Worm (Caenorhabditis elegans) whole organism, early embryonic: ENCODE measurements around the gene K04C1.5.

Source experiments
- F13C5.2 ChIP-seq: sonication (generic microtip); optimal IDR thresholded peaks from 2 replicates; lab custom pipeline; 2017; ENCODE audit warnings: mild to moderate bottlenecking, missing genetic modification characterization, inconsistent platforms, missing compliant biosample characterization
- aly-1 ChIP-seq: sonication (generic microtip); optimal IDR thresholded peaks from 2 replicates; lab custom pipeline; 2016; ENCODE audit warnings: missing genetic modification characterization, missing compliant biosample characterization
- ama-1 ChIP-seq: fragments of 150-350 bp; optimal IDR thresholded peaks from 2 replicates; lab custom pipeline; 2014
- ceh-13 ChIP-seq: fragments of 200-800 bp; sonication (Bioruptor generic); optimal IDR thresholded peaks from 2 replicates; lab custom pipeline; 2018; ENCODE audit warnings: mild to moderate bottlenecking, missing genetic modification characterization, missing compliant biosample characterization
- ceh-36 ChIP-seq: sonication (generic microtip); optimal IDR thresholded peaks from 2 replicates; lab custom pipeline; 2016; ENCODE audit warnings: missing genetic modification characterization, inconsistent platforms, missing compliant biosample characterization
- flt-1 ChIP-seq: fragments of 200-800 bp; sonication (Bioruptor generic); IDR thresholded peaks from 2 replicates; pipeline ENCODE4 v1.3.6; 2022; ENCODE audit warnings: missing genetic modification characterization, missing compliant biosample characterization
- hmbx-1 ChIP-seq: sonication (generic microtip); optimal IDR thresholded peaks from 2 replicates; lab custom pipeline; 2016; ENCODE audit warnings: mild to moderate bottlenecking, missing genetic modification characterization, missing compliant biosample characterization
- hmg-4 ChIP-seq: fragments of 200-800 bp; sonication (Bioruptor generic); optimal IDR thresholded peaks from 2 replicates; lab custom pipeline; 2018; ENCODE audit warnings: mild to moderate bottlenecking, missing genetic modification characterization, missing compliant biosample characterization
- pes-1 ChIP-seq: fragments of 200-800 bp; sonication (Bioruptor generic); IDR thresholded peaks from 2 replicates; pipeline ENCODE4 v1.3.6; 2022; ENCODE audit warnings: missing genetic modification reagents, missing genetic modification characterization, missing compliant biosample characterization
- scrt-1 ChIP-seq: fragments of 200-800 bp; sonication (Bioruptor generic); IDR thresholded peaks from 2 replicates; pipeline ENCODE4 v1.3.6; 2022; ENCODE audit warnings: missing genetic modification characterization, missing compliant biosample characterization

DNA sequence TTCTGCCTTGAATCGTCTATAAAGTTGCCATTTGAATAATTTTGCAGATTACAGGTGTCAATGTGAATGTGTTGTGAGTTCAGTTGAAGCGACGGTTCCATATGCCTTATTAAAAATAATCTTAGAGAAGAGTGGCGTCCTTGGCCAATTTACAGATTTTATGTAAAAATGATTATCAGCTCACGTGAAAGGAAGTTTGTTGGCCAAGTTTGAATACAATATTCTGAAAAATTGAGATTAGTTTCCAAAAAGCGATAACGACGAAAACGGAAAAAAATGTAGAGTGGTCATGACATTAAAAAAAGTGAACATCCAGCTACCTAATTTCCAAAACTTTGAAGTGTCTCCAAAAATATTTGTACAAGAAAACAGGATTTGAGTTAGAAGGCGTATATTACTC lies 7.2 kb downstream of the K04C1.5 start, which contains the start of gene E02H4.5:
- TF ChIP-seq pes-1 (GFP tag; lab: Robert Waterston, UW) (no peak), hmg-4 (GFP tag; lab: Kevin White, UChicago) (no peak), ama-1 (lab: Kevin White, UChicago) (no peak), scrt-1 (GFP tag; lab: Robert Waterston, UW) (no peak), flt-1 (GFP tag; lab: Robert Waterston, UW) (no peak), F13C5.2 (no peak), ceh-13 (GFP tag; lab: Kevin White, UChicago) (no peak), ceh-36 (tag; lab: Kevin White, UChicago) (no peak), hmbx-1 (no peak), aly-1 (tag; lab: Kevin White, UChicago) (no peak)
